Fruit fly (Drosophila melanogaster): Measurements from ENCODE around the gene Skel.

Skel gene

DNA sequence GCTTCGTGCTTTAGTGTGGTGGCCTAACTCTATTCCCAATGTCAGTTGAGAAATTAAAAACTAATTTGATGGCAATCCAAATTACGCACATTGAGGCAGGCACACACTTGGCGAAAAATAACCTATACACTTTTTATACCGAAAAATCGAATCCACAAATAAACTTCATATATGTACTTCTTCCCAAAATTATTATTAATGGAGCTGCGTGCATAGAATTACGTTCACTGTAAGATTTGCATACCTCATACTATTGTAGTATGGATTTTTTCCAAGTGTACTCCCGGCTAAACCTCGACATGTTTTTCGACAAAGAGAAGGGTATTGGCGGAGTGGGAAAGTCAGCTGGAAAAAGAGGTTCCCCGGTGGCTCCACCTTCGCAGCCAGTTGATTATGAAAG is 2.5 kb upstream of the Skel start (continued):
- TF ChIP-seq CG15011 (GFP tag; optimal IDR thresholded peaks at IDR 0.05) (peak; percentile 41), Ets65A (GFP tag) (peak; percentile 96), CG12744 (GFP tag; optimal IDR thresholded peaks at IDR 0.05) (no peak), Dad (GFP tag; optimal IDR thresholded peaks at IDR 0.05) (no peak), lola (GFP tag; optimal IDR thresholded peaks at IDR 0.05) (no peak), CG2678 (tag; optimal IDR thresholded peaks at IDR 0.05) (peak; percentile 79), CG17361 (GFP tag; IDR thresholded peaks at IDR 0.05) (peak; percentile 75), CG12219 (GFP tag; optimal IDR thresholded peaks at IDR 0.05) (peak; percentile 63), Xbp1 (GFP tag; optimal IDR thresholded peaks at IDR 0.05) (peak; percentile 63), tll (GFP tag; optimal IDR thresholded peaks at IDR 0.05) (no peak), ato (GFP tag; IDR thresholded peaks at IDR 0.05; ENCODE audit: partially characterized antibody) (no peak), prd (optimal IDR thresholded peaks at IDR 0.05) (no peak), prd (GFP tag; IDR thresholded peaks at IDR 0.05) (peak; percentile 77), dysf (GFP tag; IDR thresholded peaks at IDR 0.05) (peak; percentile 78), Deaf1 (tag; optimal IDR thresholded peaks at IDR 0.05) (peak; percentile 4), CG14710 (tag; optimal IDR thresholded peaks at IDR 0.05) (peak; percentile 9), H2.0 (GFP tag; IDR thresholded peaks at IDR 0.05) (peak; percentile 56; the same call in 1 of the 2 replicates), MBD-R2 (GFP tag; IDR thresholded peaks at IDR 0.05) (no peak; the same call in 1 of the 2 replicates), CG15514 (GFP tag; optimal IDR thresholded peaks at IDR 0.05) (no peak), E2f1 (GFP tag; IDR thresholded peaks at IDR 0.05) (peak; percentile 54; the same call in 1 of the 2 replicates), her (GFP tag; optimal IDR thresholded peaks at IDR 0.05) (no peak), sr (GFP tag; IDR thresholded peaks at IDR 0.05) (peak; percentile 35; the same call in 1 of the 3 replicates), abd-A (tag; optimal IDR thresholded peaks at IDR 0.05) (no peak), ewg (GFP tag; optimal IDR thresholded peaks at IDR 0.05) (peak; percentile 54), gcm (GFP tag; optimal IDR thresholded peaks at IDR 0.05) (peak; percentile 32), CG7987 (GFP tag; optimal IDR thresholded peaks at IDR 0.05) (no peak), CG9215 (GFP tag; IDR thresholded peaks at IDR 0.05) (peak; percentile 28; the same call in 1 of the 2 replicates), CG10565 (GFP tag; optimal IDR thresholded peaks at IDR 0.05) (no peak), CG42726 (GFP tag; IDR thresholded peaks at IDR 0.05; ENCODE audit: partially characterized antibody) (no peak), disco-r (GFP tag; optimal IDR thresholded peaks at IDR 0.05) (no peak), ac (GFP tag; optimal IDR thresholded peaks at IDR 0.05) (no peak), slp2 (GFP tag; optimal IDR thresholded peaks at IDR 0.05) (peak; percentile 62), CG13287 (GFP tag; IDR thresholded peaks at IDR 0.05; ENCODE audit: partially characterized antibody) (no peak), CG1024 (GFP tag; IDR thresholded peaks at IDR 0.05) (no peak), bsh (GFP tag; optimal IDR thresholded peaks at IDR 0.05) (peak in 1 of 2 experiments; percentile 56), ham (GFP tag; IDR thresholded peaks at IDR 0.05) (no peak), vfl (GFP tag; optimal IDR thresholded peaks at IDR 0.05) (no peak), CG15073 (GFP tag; optimal IDR thresholded peaks at IDR 0.05) (no peak), ftz-f1 (GFP tag; optimal IDR thresholded peaks at IDR 0.05) (no peak), sima (GFP tag; optimal IDR thresholded peaks at IDR 0.05) (no peak), luna (GFP tag; optimal IDR thresholded peaks at IDR 0.05) (no peak), lbe (GFP tag; optimal IDR thresholded peaks at IDR 0.05) (no peak), CG3281 (GFP tag; optimal IDR thresholded peaks at IDR 0.05) (peak; percentile 45), Nf-YC (tag; optimal IDR thresholded peaks at IDR 0.05) (peak; percentile 35), Opbp (GFP tag; IDR thresholded peaks at IDR 0.05; ENCODE audit: partially characterized antibody) (no peak), ro (GFP tag; IDR thresholded peaks at IDR 0.05) (0 out of 2 replicates have a peak, but pooled peaks have one; percentile 16), CG10959 (GFP tag; IDR thresholded peaks at IDR 0.05) (no peak; the same call in 1 of the 2 replicates), Hr3 (GFP tag; optimal IDR thresholded peaks at IDR 0.05) (peak; percentile 57), fru (optimal IDR thresholded peaks at IDR 0.05) (no peak), chn (GFP tag; optimal IDR thresholded peaks at IDR 0.05) (peak; percentile 52), CG17912 (GFP tag; optimal IDR thresholded peaks at IDR 0.05) (no peak)

Data from whole organism, embryonic.